Fruit fly (Drosophila melanogaster): Measurements from ENCODE around the gene Tctp.

Tctp gene

dm6 chr3R:11231037-11231436, 21.0 kb downstream of the Tctp start:
- TF ChIP-seq spab (GFP tag; optimal IDR thresholded peaks at IDR 0.05) (no peak), CG8319 (GFP tag; optimal IDR thresholded peaks at IDR 0.05) (no peak), CG11902 (GFP tag; optimal IDR thresholded peaks at IDR 0.05) (no peak), Eip93F (GFP tag; optimal IDR thresholded peaks at IDR 0.05) (no peak), Blimp-1 (GFP tag; optimal IDR thresholded peaks at IDR 0.05) (no peak), CG11762 (GFP tag; optimal IDR thresholded peaks at IDR 0.05; ENCODE audit: insufficient read depth) (no peak), fkh (GFP tag; optimal IDR thresholded peaks at IDR 0.05) (no peak), CG3919 (GFP tag; optimal IDR thresholded peaks at IDR 0.05) (no peak), topi (GFP tag; optimal IDR thresholded peaks at IDR 0.05) (no peak)

- TF ChIP-seq dac (GFP tag; optimal IDR thresholded peaks at IDR 0.05) (no peak), Hr39 (GFP tag; optimal IDR thresholded peaks at IDR 0.05) (no peak), esn (GFP tag; optimal IDR thresholded peaks at IDR 0.05) (no peak), CG32006 (GFP tag; optimal IDR thresholded peaks at IDR 0.05) (no peak), cyc (GFP tag; optimal IDR thresholded peaks at IDR 0.05) (no peak), Hr4 (GFP tag; optimal IDR thresholded peaks at IDR 0.05) (no peak), Smox (GFP tag; optimal IDR thresholded peaks at IDR 0.05) (no peak), CG34406 (GFP tag; optimal IDR thresholded peaks at IDR 0.05) (no peak), pdm3 (GFP tag; optimal IDR thresholded peaks at IDR 0.05) (no peak)
Observed at dm6 chr3R:11231705-11232261, 21.7 kb downstream of the Tctp start, which contains the start of the genes CG17187 and Dph3. Gene CG17187, minus strand, starts transcription at chr3R:11231879. Gene Dph3, plus strand, starts transcription at chr3R:11231912.

- TF ChIP-seq CG1621 (tag; optimal IDR thresholded peaks at IDR 0.05): peak; percentile 89
- TF ChIP-seq Sox15 (GFP tag; optimal IDR thresholded peaks at IDR 0.05): no peak
Observed at dm6 chr3R:11234918-11235371, 24.9 kb downstream of the Tctp start, which contains the start of the genes Arfip and CG17721. Gene Arfip, minus strand, starts transcription at chr3R:11235013. Gene CG17721, plus strand, starts transcription at chr3R:11235140.

- TF ChIP-seq fkh (GFP tag; optimal IDR thresholded peaks at IDR 0.05) (peak; percentile 94), Hr39 (GFP tag; optimal IDR thresholded peaks at IDR 0.05) (no peak), CG10669 (GFP tag; optimal IDR thresholded peaks at IDR 0.05) (no peak), Eip78C (GFP tag) (no peak), CG34406 (GFP tag; optimal IDR thresholded peaks at IDR 0.05) (no peak), cyc (GFP tag; optimal IDR thresholded peaks at IDR 0.05) (no peak), Sox14 (GFP tag; optimal IDR thresholded peaks at IDR 0.05) (no peak), esn (GFP tag; optimal IDR thresholded peaks at IDR 0.05) (peak; percentile 28), dsx (GFP tag; optimal IDR thresholded peaks at IDR 0.05; ENCODE audit: poor library complexity, severe bottlenecking) (no peak)
Observed at dm6 chr3R:11236041-11236440, 26.0 kb downstream of the Tctp start, which contains the start of gene CG31441. Gene CG31441, plus strand, starts transcription at chr3R:11236286.

dm6 chr3R:11237598-11237997, 27.6 kb downstream of the Tctp start, which contains the start of gene CG31388:
Gene CG31388, plus strand, starts transcription at chr3R:11237815.
- peak; percentile 54 for TF ChIP-seq fkh (GFP tag; optimal IDR thresholded peaks at IDR 0.05)
- TF ChIP-seq Sox15 (GFP tag; optimal IDR thresholded peaks at IDR 0.05): no peak

dm6 chr3R:11240891-11241290, 30.8 kb downstream of the Tctp start, which contains the start of the genes scpr-B and scpr-A:
Gene scpr-B, minus strand, starts transcription at chr3R:11240991.
Gene scpr-A, plus strand, starts transcription at chr3R:11241183.
- TF ChIP-seq vri (GFP tag; optimal IDR thresholded peaks at IDR 0.05): no peak
- TF ChIP-seq CG31627 (GFP tag; optimal IDR thresholded peaks at IDR 0.05): no peak
- no peak for TF ChIP-seq Gug (GFP tag; IDR thresholded peaks at IDR 0.05)
- no peak for TF ChIP-seq dsx (GFP tag; optimal IDR thresholded peaks at IDR 0.05; ENCODE audit: poor library complexity, severe bottlenecking)
- no peak for TF ChIP-seq CG10669 (GFP tag; optimal IDR thresholded peaks at IDR 0.05)
